Fruit fly (Drosophila melanogaster) whole organism, embryonic: Measurements from ENCODE around the gene asun.

Source experiments
- Atf-2 ChIP-seq: fragments of 200-800 bp; sonication (Bioruptor generic); optimal IDR thresholded peaks from 2 replicates; lab custom pipeline; 2016; ENCODE audit warnings: missing biosample characterization, missing genetic modification characterization
- Bdp1 ChIP-seq: fragments of 200-800 bp; sonication (Bioruptor generic); optimal IDR thresholded peaks from 3 replicates; lab custom pipeline; 2016; ENCODE audit warnings: missing biosample characterization, missing genetic modification characterization
- Bteb2 ChIP-seq: fragments of 200-800 bp; sonication (Bioruptor generic); optimal IDR thresholded peaks from 2 replicates; lab custom pipeline; 2016; ENCODE audit warnings: missing biosample characterization, missing genetic modification characterization
- CG10209 ChIP-seq: fragments of 200-800 bp; sonication (Bioruptor generic); optimal IDR thresholded peaks from 3 replicates; lab custom pipeline; 2017; ENCODE audit warnings: missing biosample characterization, mild to moderate bottlenecking, missing genetic modification characterization, missing genetic modification reagents
- CG10431 ChIP-seq: fragments of 200-800 bp; sonication (Bioruptor generic); optimal IDR thresholded peaks from 3 replicates; lab custom pipeline; 2018; ENCODE audit warnings: missing biosample characterization, mild to moderate bottlenecking, missing genetic modification characterization
- CG11398 ChIP-seq: fragments of 200-800 bp; sonication (Bioruptor generic); optimal IDR thresholded peaks from 2 replicates; lab custom pipeline; 2016; ENCODE audit warnings: missing biosample characterization, missing genetic modification characterization
- CG11456 ChIP-seq: fragments of 200-800 bp; sonication (Bioruptor generic); IDR thresholded peaks from 3 replicates; pipeline ENCODE4 v1.3.6; 2022; ENCODE audit warnings: missing biosample characterization, missing genetic modification characterization
- CG11695 ChIP-seq: fragments of 200-800 bp; sonication (Bioruptor generic); IDR thresholded peaks from 3 replicates; pipeline ENCODE4 v1.3.6; 2022; ENCODE audit warnings: missing biosample characterization, missing genetic modification characterization
- CG12219 ChIP-seq: fragments of 200-800 bp; sonication (Bioruptor generic); optimal IDR thresholded peaks from 3 replicates; lab custom pipeline; 2018; ENCODE audit warnings: missing biosample characterization, mild to moderate bottlenecking, missing genetic modification characterization
- CG13296 ChIP-seq: fragments of 200-800 bp; sonication (Bioruptor generic); optimal IDR thresholded peaks from 3 replicates; lab custom pipeline; 2018; ENCODE audit warnings: missing biosample characterization, mild to moderate bottlenecking, missing genetic modification characterization
- CG14667 ChIP-seq: fragments of 200-800 bp; sonication (Bioruptor generic); IDR thresholded peaks from 2 replicates; pipeline ENCODE4 v1.3.6; 2022; ENCODE audit warnings: missing biosample characterization, missing genetic modification characterization
- CG1832 ChIP-seq: fragments of 200-800 bp; sonication (Bioruptor generic); optimal IDR thresholded peaks from 2 replicates; lab custom pipeline; 2017; ENCODE audit warnings: missing biosample characterization, mild to moderate bottlenecking, missing genetic modification characterization, inconsistent platforms
- CG2678 ChIP-seq: fragments of 200-800 bp; sonication (Bioruptor generic); optimal IDR thresholded peaks from 3 replicates; lab custom pipeline; 2019; ENCODE audit warnings: missing biosample characterization, mild to moderate bottlenecking, missing genetic modification characterization, moderate library complexity
- CG2889 ChIP-seq: fragments of 200-800 bp; sonication (Bioruptor generic); IDR thresholded peaks from 3 replicates; pipeline ENCODE4 v1.3.6; 2022; ENCODE audit warnings: missing biosample characterization, missing genetic modification characterization
- CG3163 ChIP-seq: fragments of 200-800 bp; sonication (Bioruptor generic); optimal IDR thresholded peaks from 3 replicates; lab custom pipeline; 2016; ENCODE audit warnings: missing biosample characterization, missing genetic modification characterization
- CG32767 ChIP-seq: fragments of 200-800 bp; sonication (Bioruptor generic); IDR thresholded peaks from 2 replicates; pipeline ENCODE4 v1.3.6; 2022; ENCODE audit warnings: missing biosample characterization, missing genetic modification characterization
- CG42726 ChIP-seq: fragments of 200-800 bp; sonication (Bioruptor generic); IDR thresholded peaks from 2 replicates; pipeline ENCODE4 v1.3.6; 2022; ENCODE audit warnings: missing biosample characterization, missing genetic modification characterization; ENCODE audit not compliant: partially characterized antibody
- CG4282 ChIP-seq: fragments of 200-800 bp; sonication (Bioruptor generic); optimal IDR thresholded peaks from 2 replicates; lab custom pipeline; 2016; ENCODE audit warnings: missing biosample characterization, missing genetic modification characterization
- CG4328 ChIP-seq: fragments of 200-800 bp; sonication (Bioruptor generic); optimal IDR thresholded peaks from 3 replicates; lab custom pipeline; 2017; ENCODE audit warnings: missing biosample characterization, missing genetic modification reagents, missing genetic modification characterization
- CG4360 ChIP-seq: fragments of 200-800 bp; sonication (Bioruptor generic); IDR thresholded peaks from 2 replicates; pipeline ENCODE4 v1.3.6; 2022; ENCODE audit warnings: missing biosample characterization, missing genetic modification characterization
- CG6175 ChIP-seq: fragments of 200-800 bp; sonication (Bioruptor generic); IDR thresholded peaks from 3 replicates; pipeline ENCODE4 v1.3.6; 2022; ENCODE audit warnings: missing biosample characterization, missing genetic modification characterization
- CG9727 ChIP-seq: fragments of 200-800 bp; sonication (Bioruptor generic); optimal IDR thresholded peaks from 3 replicates; lab custom pipeline; 2017; ENCODE audit warnings: missing biosample characterization, mild to moderate bottlenecking, missing genetic modification characterization
- Chrac-16 ChIP-seq: fragments of 200-800 bp; sonication (Bioruptor generic); optimal IDR thresholded peaks from 3 replicates; lab custom pipeline; 2016; ENCODE audit warnings: missing biosample characterization, missing genetic modification characterization
- D19B ChIP-seq: fragments of 200-800 bp; sonication (Bioruptor generic); optimal IDR thresholded peaks from 2 replicates; lab custom pipeline; 2017; ENCODE audit warnings: missing biosample characterization, mild to moderate bottlenecking, missing genetic modification characterization
- Dad ChIP-seq: fragments of 200-800 bp; sonication (Bioruptor generic); optimal IDR thresholded peaks from 3 replicates; lab custom pipeline; 2016; ENCODE audit warnings: missing biosample characterization, missing genetic modification characterization
- Ets65A ChIP-seq: fragments of 200-800 bp; sonication (Bioruptor generic); peaks from one replicate; lab custom pipeline; 2016; ENCODE audit warnings: missing biosample characterization, missing genetic modification characterization
- HLH3B ChIP-seq: fragments of 200-800 bp; sonication (Bioruptor generic); IDR thresholded peaks from 2 replicates; pipeline ENCODE4 v1.3.6; 2022; ENCODE audit warnings: missing biosample characterization, missing genetic modification characterization
- Hr51 ChIP-seq, 2 experiments: fragments of 200-800 bp; sonication (Bioruptor generic); optimal IDR thresholded peaks; 2 replicates in 1 of 2; 3 replicates in 1 of 2; lab custom pipeline; 2016 to 2018; ENCODE audit warnings: missing biosample characterization in 2 of 2, missing genetic modification characterization in 2 of 2, mild to moderate bottlenecking in 1 of 2, moderate library complexity in 1 of 2
- Lpt ChIP-seq: fragments of >200 bp; optimal IDR thresholded peaks from 2 replicates; lab custom pipeline; 2018; ENCODE audit warnings: missing biosample characterization, missing genetic modification characterization
- MBD-R2 ChIP-seq: fragments of 200-800 bp; sonication (Bioruptor generic); IDR thresholded peaks from 2 replicates; pipeline ENCODE4 v1.3.6; 2022; ENCODE audit warnings: missing biosample characterization, missing genetic modification characterization
- Mad ChIP-seq: fragments of 200-800 bp; sonication (Bioruptor generic); optimal IDR thresholded peaks from 2 replicates; lab custom pipeline; 2016; ENCODE audit warnings: missing biosample characterization, missing genetic modification characterization
- NfI ChIP-seq: fragments of 200-800 bp; sonication (Bioruptor generic); optimal IDR thresholded peaks from 3 replicates; lab custom pipeline; 2018; ENCODE audit warnings: missing biosample characterization, mild to moderate bottlenecking, missing genetic modification characterization, moderate library complexity
- Oaz ChIP-seq: fragments of 200-800 bp; sonication (Bioruptor generic); IDR thresholded peaks from 2 replicates; pipeline ENCODE4 v1.3.6; 2022; ENCODE audit warnings: missing biosample characterization, missing genetic modification characterization
- bigmax ChIP-seq: fragments of 200-800 bp; sonication (Bioruptor generic); optimal IDR thresholded peaks from 2 replicates; lab custom pipeline; 2018; ENCODE audit warnings: missing biosample characterization, mild to moderate bottlenecking, missing genetic modification characterization
- corto ChIP-seq: fragments of 200-800 bp; sonication (Bioruptor generic); optimal IDR thresholded peaks from 2 replicates; lab custom pipeline; 2016; ENCODE audit warnings: missing biosample characterization, mild to moderate bottlenecking, missing genetic modification characterization, moderate library complexity
- dpn ChIP-seq, 2 experiments: fragments of 200-800 bp; sonication (Bioruptor generic); optimal IDR thresholded peaks; 3 replicates each; lab custom pipeline; 2016; ENCODE audit warnings: missing biosample characterization in 2 of 2, missing genetic modification characterization in 2 of 2
- esg ChIP-seq: fragments of 200-800 bp; sonication (Bioruptor generic); conservative IDR thresholded peaks from 2 replicates; pipeline ENCODE4 v1.3.6; 2022; ENCODE audit warnings: missing biosample characterization, missing genetic modification characterization
- eyg ChIP-seq: fragments of 200-800 bp; sonication (Bioruptor generic); optimal IDR thresholded peaks from 3 replicates; lab custom pipeline; 2016; ENCODE audit warnings: missing biosample characterization, missing genetic modification characterization
- fu2 ChIP-seq: fragments of 200-800 bp; sonication (Bioruptor generic); optimal IDR thresholded peaks from 2 replicates; lab custom pipeline; 2016; ENCODE audit warnings: missing biosample characterization, missing genetic modification characterization
- insv ChIP-seq, 2 experiments: fragments of 200-800 bp; sonication (Bioruptor generic); optimal IDR thresholded peaks; 3 replicates each; lab custom pipeline; 2016 to 2018; ENCODE audit warnings: missing biosample characterization in 2 of 2, missing genetic modification characterization in 2 of 2
- ken ChIP-seq: fragments of 200-800 bp; sonication (Bioruptor generic); IDR thresholded peaks from 3 replicates; pipeline ENCODE4 v1.3.6; 2022; ENCODE audit warnings: missing biosample characterization, missing genetic modification characterization
- knrl ChIP-seq: fragments of 200-800 bp; sonication (Bioruptor generic); IDR thresholded peaks from 3 replicates; pipeline ENCODE4 v1.3.6; 2022; ENCODE audit warnings: missing biosample characterization, missing genetic modification characterization; ENCODE audit not compliant: partially characterized antibody
- pho ChIP-seq: fragments of 200-800 bp; sonication (Bioruptor generic); optimal IDR thresholded peaks from 2 replicates; lab custom pipeline; 2016; ENCODE audit warnings: missing biosample characterization, missing genetic modification characterization
- salm ChIP-seq: fragments of 200-800 bp; sonication (Bioruptor generic); optimal IDR thresholded peaks from 2 replicates; lab custom pipeline; 2018; ENCODE audit warnings: missing biosample characterization, mild to moderate bottlenecking, missing genetic modification characterization
- sc ChIP-seq, 3 experiments: fragments of >200 bp in 2 of 3; fragments of 200-800 bp in 1 of 3; sonication (Bioruptor generic) in 1 of 3; optimal IDR thresholded peaks; 2 replicates in 2 of 3; 3 replicates in 1 of 3; lab custom pipeline; 2017; ENCODE audit warnings: mild to moderate bottlenecking in 1 of 3, missing biosample characterization in 1 of 3, missing genetic modification characterization in 1 of 3, missing genetic modification reagents in 1 of 3
- shn ChIP-seq: fragments of 200-800 bp; sonication (Bioruptor generic); optimal IDR thresholded peaks from 3 replicates; lab custom pipeline; 2016; ENCODE audit warnings: missing biosample characterization, missing genetic modification characterization
- sisA ChIP-seq: fragments of 200-800 bp; sonication (Bioruptor generic); IDR thresholded peaks from 2 replicates; pipeline ENCODE4 v1.3.6; 2022; ENCODE audit warnings: missing biosample characterization, missing genetic modification characterization
- ssp ChIP-seq: fragments of 200-800 bp; sonication (Bioruptor generic); IDR thresholded peaks from 2 replicates; pipeline ENCODE4 v1.3.6; 2022; ENCODE audit warnings: missing biosample characterization, missing genetic modification characterization
- trem ChIP-seq: fragments of 200-800 bp; optimal IDR thresholded peaks from 3 replicates; lab custom pipeline; 2019; ENCODE audit warnings: missing biosample characterization, mild to moderate bottlenecking, missing genetic modification characterization, moderate library complexity
- ttk ChIP-seq: fragments of 200-800 bp; sonication (Bioruptor generic); IDR thresholded peaks from 2 replicates; pipeline ENCODE4 v2.1.2; 2022; ENCODE audit warnings: missing biosample characterization, missing genetic modification characterization
- tup ChIP-seq: fragments of 200-800 bp; sonication (Bioruptor generic); optimal IDR thresholded peaks from 2 replicates; lab custom pipeline; 2016; ENCODE audit warnings: missing biosample characterization, mild to moderate bottlenecking, missing genetic modification characterization, moderate library complexity

The asun gene

DNA sequence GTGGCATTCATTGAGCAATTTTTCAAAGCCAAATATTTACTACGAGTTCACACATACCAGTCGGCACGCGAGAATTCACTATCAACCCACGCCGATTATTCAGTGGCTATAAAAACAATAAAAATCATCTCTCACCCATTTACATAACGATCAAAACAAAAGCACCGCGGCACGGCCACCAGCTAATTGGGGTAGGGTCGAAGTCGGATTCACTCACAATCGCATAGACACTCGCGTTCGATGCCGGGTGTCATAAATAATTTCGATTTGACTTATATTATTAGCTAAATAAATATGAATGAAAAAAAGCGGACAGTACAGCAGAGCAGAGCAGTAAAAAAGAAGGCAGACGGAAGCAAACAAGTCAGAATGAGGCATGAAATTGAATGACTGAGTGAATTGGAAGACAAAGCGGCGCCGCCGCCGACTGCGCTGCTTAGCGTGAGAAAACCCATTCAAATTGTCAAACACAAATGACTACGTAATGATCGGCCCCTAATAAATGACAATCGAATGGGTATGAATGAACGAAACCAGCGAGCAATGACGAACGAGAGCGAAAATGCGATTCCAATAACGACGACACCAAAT is 33.9 kb upstream of the asun start (continued):
- TF ChIP-seq ttk (GFP tag; lab: Robert Waterston, UW) (no peak), CG13296 (GFP tag; lab: Kevin White, UChicago) (peak; percentile 37), Lpt (no peak), NfI (GFP tag; lab: Kevin White, UChicago) (no peak), Atf-2 (GFP tag; lab: Kevin White, UChicago) (no peak), dpn (GFP tag; optimal IDR thresholded peaks at IDR 0.05; lab: Kevin White, UChicago) (no peak), CG14667 (GFP tag; lab: Robert Waterston, UW) (no peak), bigmax (GFP tag; lab: Kevin White, UChicago) (no peak), knrl (no peak), Oaz (no peak), corto (GFP tag; lab: Kevin White, UChicago) (no peak), CG11695 (GFP tag; lab: Robert Waterston, UW) (no peak), tup (GFP tag; lab: Kevin White, UChicago) (no peak), CG9727 (GFP tag; lab: Kevin White, UChicago) (no peak), CG2889 (GFP tag; lab: Robert Waterston, UW) (no peak), salm (tag; lab: Kevin White, UChicago) (no peak), CG3163 (no peak), sc (optimal IDR thresholded peaks at IDR 0.05; lab: Kevin White, UChicago) (no peak), sc (GFP tag; optimal IDR thresholded peaks at IDR 0.05; lab: Kevin White, UChicago) (no peak), CG11456 (GFP tag; lab: Robert Waterston, UW) (no peak), eyg (GFP tag; lab: Kevin White, UChicago) (no peak), Dad (GFP tag; lab: Kevin White, UChicago) (no peak), HLH3B (GFP tag; lab: Robert Waterston, UW) (no peak), Mad (no peak), CG10431 (no peak), trem (tag; lab: Kevin White, UChicago) (no peak), insv (GFP tag; optimal IDR thresholded peaks at IDR 0.05; lab: Kevin White, UChicago) (no peak), shn (no peak), CG11398 (GFP tag; lab: Kevin White, UChicago) (no peak), ken (GFP tag; lab: Robert Waterston, UW) (no peak), CG4282 (GFP tag; lab: Kevin White, UChicago) (no peak), CG42726 (GFP tag; lab: Robert Waterston, UW) (no peak), CG4328 (GFP tag; lab: Kevin White, UChicago) (no peak), fu2 (no peak), pho (GFP tag; lab: Kevin White, UChicago) (no peak), sisA (GFP tag; lab: Robert Waterston, UW) (no peak), CG32767 (no peak), esg (GFP tag; lab: Robert Waterston, UW) (no peak), ssp (no peak)

DNA sequence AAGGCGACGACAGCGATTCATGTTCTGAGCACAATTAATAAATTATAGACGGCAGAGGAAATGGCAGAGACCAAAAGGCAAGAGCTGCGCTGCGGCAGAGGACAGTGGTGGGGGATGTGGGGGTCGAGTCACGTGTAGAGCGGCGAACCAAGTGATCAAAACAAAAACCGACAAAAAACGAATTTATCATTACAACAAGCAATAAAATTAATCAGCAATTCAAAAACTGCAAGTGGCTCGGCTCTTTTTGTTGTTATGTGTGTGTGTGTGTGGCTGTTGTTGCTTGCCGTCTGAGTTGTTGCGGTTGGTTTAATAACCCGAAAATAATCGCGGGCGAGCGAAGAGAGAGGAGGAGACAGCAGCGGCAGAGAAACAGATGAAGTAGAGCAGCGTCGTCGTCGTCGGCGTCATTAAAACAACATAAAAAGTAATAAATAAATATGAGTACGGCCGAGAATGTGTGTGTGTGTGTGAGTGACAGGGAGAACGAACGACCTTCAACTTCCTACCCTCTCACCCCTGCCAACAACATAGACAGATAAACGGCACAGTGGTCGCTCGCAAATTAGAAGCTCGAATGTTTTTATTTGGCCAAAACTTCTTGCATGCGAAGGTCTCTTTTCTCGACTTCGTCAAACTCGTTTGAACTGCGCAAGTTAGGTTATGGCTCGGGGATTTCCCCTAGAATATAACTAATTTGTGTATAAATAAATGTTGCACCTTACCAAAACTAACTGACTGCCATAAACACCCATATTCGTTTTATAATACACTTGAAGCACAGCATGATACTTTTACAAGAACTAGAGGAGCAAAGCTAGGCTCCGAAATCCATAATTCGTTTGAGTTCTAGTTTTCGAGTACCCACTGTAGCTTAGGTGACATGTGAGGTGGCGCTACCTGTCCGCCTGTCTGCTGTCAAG is 32.4 kb upstream of the asun start:
- TF ChIP-seq CG1832 (GFP tag; lab: Kevin White, UChicago) = no peak
- TF ChIP-seq CG4360 = no peak
- peak; percentile 69 for TF ChIP-seq CG13296 (GFP tag; lab: Kevin White, UChicago)
- peak; percentile 50 for TF ChIP-seq Bdp1 (GFP tag; lab: Kevin White, UChicago)
- TF ChIP-seq MBD-R2 (GFP tag; lab: Robert Waterston, UW) = no peak
- peak; percentile 75 for TF ChIP-seq Chrac-16 (GFP tag; lab: Kevin White, UChicago)
- peak; percentile 94 for TF ChIP-seq Ets65A (GFP tag; lab: Kevin White, UChicago)
- TF ChIP-seq Bteb2 (GFP tag; lab: Kevin White, UChicago) = peak; percentile 17
- TF ChIP-seq CG10209 (GFP tag; lab: Kevin White, UChicago) = peak; percentile 84
- peak; percentile 43 for TF ChIP-seq D19B (GFP tag; lab: Kevin White, UChicago)
- no peak for TF ChIP-seq CG6175 (GFP tag; lab: Robert Waterston, UW)
- peak; percentile 47 to 77 for TF ChIP-seq Hr51 (GFP tag; optimal IDR thresholded peaks at IDR 0.05; lab: Kevin White, UChicago)
- TF ChIP-seq CG12219 (GFP tag; lab: Kevin White, UChicago) = peak; percentile 56
- TF ChIP-seq CG2678 (tag; lab: Kevin White, UChicago) = peak; percentile 86
